Worm (Caenorhabditis elegans) whole organism, L4/young adult: ENCODE data around the gene ttr-15.

Experiments
- W03F9.2 ChIP-seq: fragments of 150-350 bp; optimal IDR thresholded peaks from 2 replicates; lab custom pipeline; 2014; ENCODE audit warnings: missing biosample characterization, missing genetic modification characterization
- dao-5 ChIP-seq: sonication (generic microtip); optimal IDR thresholded peaks from 2 replicates; lab custom pipeline; 2016; ENCODE audit warnings: missing genotype, missing genetic modification characterization, moderate library complexity, missing compliant biosample characterization
- him-1 ChIP-seq: sonication (generic microtip); optimal IDR thresholded peaks from 2 replicates; lab custom pipeline; 2016; ENCODE audit warnings: missing genotype, missing genetic modification reagents, missing genetic modification characterization, missing compliant biosample characterization

The ttr-15 gene

ce11 chrIII:10337508-10338166, at the start of gene ttr-15:
Gene ttr-15, plus strand, starts transcription at chrIII:10337847.
- no peak for TF ChIP-seq him-1 (tag; lab: Kevin White, UChicago)
- no peak for TF ChIP-seq dao-5 (tag; lab: Kevin White, UChicago)
- no peak for TF ChIP-seq W03F9.2 (tag; lab: Kevin White, UChicago)

- TF ChIP-seq dao-5 (tag; lab: Kevin White, UChicago) = no peak
- no peak for TF ChIP-seq W03F9.2 (tag; lab: Kevin White, UChicago)
- no peak for TF ChIP-seq him-1 (tag; lab: Kevin White, UChicago)
Measured at ce11 chrIII:10289790-10290189, 47.9 kb upstream of the ttr-15 start.

- TF ChIP-seq W03F9.2 (tag; lab: Kevin White, UChicago) (no peak), dao-5 (tag; lab: Kevin White, UChicago) (no peak), him-1 (tag; lab: Kevin White, UChicago) (no peak)
Measured at ce11 chrIII:10290541-10290940, 47.1 kb upstream of the ttr-15 start.

- no peak for TF ChIP-seq W03F9.2 (tag; lab: Kevin White, UChicago)
- TF ChIP-seq dao-5 (tag; lab: Kevin White, UChicago) = no peak
- TF ChIP-seq him-1 (tag; lab: Kevin White, UChicago) = no peak
Measured at ce11 chrIII:10293362-10293761, 44.3 kb upstream of the ttr-15 start.

- TF ChIP-seq W03F9.2 (tag; lab: Kevin White, UChicago) = no peak
- no peak for TF ChIP-seq dao-5 (tag; lab: Kevin White, UChicago)
- no peak for TF ChIP-seq him-1 (tag; lab: Kevin White, UChicago)
Measured at ce11 chrIII:10293946-10294345, 43.7 kb upstream of the ttr-15 start.

- TF ChIP-seq him-1 (tag; lab: Kevin White, UChicago) (no peak), dao-5 (tag; lab: Kevin White, UChicago) (no peak), W03F9.2 (tag; lab: Kevin White, UChicago) (no peak)
Measured at ce11 chrIII:10294837-10295236, 42.8 kb upstream of the ttr-15 start, which contains the start of gene vglu-2. Gene vglu-2, plus strand, starts transcription at chrIII:10295137.

ce11 chrIII:10296904-10297303, 40.7 kb upstream of the ttr-15 start:
- TF ChIP-seq W03F9.2 (tag; lab: Kevin White, UChicago) (no peak), him-1 (tag; lab: Kevin White, UChicago) (no peak), dao-5 (tag; lab: Kevin White, UChicago) (no peak)

- no peak for TF ChIP-seq dao-5 (tag; lab: Kevin White, UChicago)
- TF ChIP-seq him-1 (tag; lab: Kevin White, UChicago) = no peak
- no peak for TF ChIP-seq W03F9.2 (tag; lab: Kevin White, UChicago)
Measured at ce11 chrIII:10300078-10300477, 37.6 kb upstream of the ttr-15 start, which contains the start of gene vglu-3. Gene vglu-3, plus strand, starts transcription at chrIII:10300378.

- no peak for TF ChIP-seq dao-5 (tag; lab: Kevin White, UChicago)
- TF ChIP-seq W03F9.2 (tag; lab: Kevin White, UChicago) = no peak
- TF ChIP-seq him-1 (tag; lab: Kevin White, UChicago) = no peak
Measured at ce11 chrIII:10305295-10305694, 32.4 kb upstream of the ttr-15 start.

ce11 chrIII:10306049-10306448, 31.6 kb upstream of the ttr-15 start, which contains the start of gene T07A5.1:
Gene T07A5.1, minus strand, starts transcription at chrIII:10306197.
- TF ChIP-seq dao-5 (tag; lab: Kevin White, UChicago) (no peak), him-1 (tag; lab: Kevin White, UChicago) (no peak)

- TF ChIP-seq dao-5 (tag; lab: Kevin White, UChicago) (no peak), him-1 (tag; lab: Kevin White, UChicago) (no peak), W03F9.2 (tag; lab: Kevin White, UChicago) (no peak)
Measured at ce11 chrIII:10311016-10311415, 26.6 kb upstream of the ttr-15 start, which contains the start of gene T07A5.7. Gene T07A5.7, minus strand, starts transcription at chrIII:10311116.

ce11 chrIII:10314234-10314633, 23.4 kb upstream of the ttr-15 start:
- no peak for TF ChIP-seq him-1 (tag; lab: Kevin White, UChicago)
- TF ChIP-seq W03F9.2 (tag; lab: Kevin White, UChicago) = no peak
- TF ChIP-seq dao-5 (tag; lab: Kevin White, UChicago) = no peak

- TF ChIP-seq him-1 (tag; lab: Kevin White, UChicago) (no peak), W03F9.2 (tag; lab: Kevin White, UChicago) (no peak), dao-5 (tag; lab: Kevin White, UChicago) (no peak)
Measured at ce11 chrIII:10318062-10318609, 19.5 kb upstream of the ttr-15 start, which contains the start of the genes unc-50 and ostf-4. Gene unc-50, minus strand, starts transcription at chrIII:10318162. Gene ostf-4, minus strand, starts transcription at chrIII:10318559.
